Fruit fly (Drosophila melanogaster) whole organism, adult: ENCODE results near the gene betaTub97EF.

ENCODE experiments used
- CG11617 ChIP-seq: fragments of 200-800 bp; sonication (Bioruptor generic); optimal IDR thresholded peaks from 2 replicates; lab custom pipeline; 2017; ENCODE audit warnings: mild to moderate bottlenecking, missing biosample characterization, missing genetic modification reagents, missing genetic modification characterization
- CG12768 ChIP-seq: fragments of 200-800 bp; sonication (Bioruptor generic); optimal IDR thresholded peaks from 2 replicates; lab custom pipeline; 2017; ENCODE audit warnings: missing biosample characterization, missing genetic modification characterization, mild to moderate bottlenecking, moderate library complexity, missing genetic modification reagents
- CG1620 ChIP-seq: fragments of 200-800 bp; sonication (Bioruptor generic); optimal IDR thresholded peaks from 2 replicates; lab custom pipeline; 2016; ENCODE audit warnings: missing biosample characterization, missing genetic modification characterization
- CG33017 ChIP-seq: fragments of 200-800 bp; sonication (Bioruptor generic); optimal IDR thresholded peaks from 2 replicates; lab custom pipeline; 2018; ENCODE audit warnings: missing biosample characterization, mild to moderate bottlenecking, missing genetic modification characterization, moderate library complexity
- CG5204 ChIP-seq: fragments of 200-800 bp; sonication (Bioruptor generic); optimal IDR thresholded peaks from 2 replicates; lab custom pipeline; 2016; ENCODE audit warnings: missing biosample characterization, missing genetic modification characterization
- Clk ChIP-seq: fragments of 200-800 bp; sonication (Bioruptor generic); optimal IDR thresholded peaks from 2 replicates; lab custom pipeline; 2017; ENCODE audit warnings: missing biosample characterization, missing genetic modification characterization
- Hr96 ChIP-seq: fragments of 200-800 bp; sonication (Bioruptor generic); optimal IDR thresholded peaks from 2 replicates; lab custom pipeline; 2016; ENCODE audit warnings: missing biosample characterization, missing genetic modification characterization
- Mnt ChIP-seq: fragments of 200-800 bp; sonication (Bioruptor generic); optimal IDR thresholded peaks from 2 replicates; lab custom pipeline; 2016; ENCODE audit warnings: missing biosample characterization, mild to moderate bottlenecking, missing genetic modification characterization
- bab1 ChIP-seq: fragments of 200-800 bp; sonication (Bioruptor generic); optimal IDR thresholded peaks from 3 replicates; lab custom pipeline; 2019; ENCODE audit warnings: missing biosample characterization, mild to moderate bottlenecking, missing genetic modification characterization, moderate library complexity
- cnc ChIP-seq, 2 experiments: fragments of >200 bp; optimal IDR thresholded peaks; 2 replicates each; lab custom pipeline; 2017
- kay ChIP-seq: fragments of 200-800 bp; sonication (Bioruptor generic); peaks from one replicate; lab custom pipeline; 2016; ENCODE audit warnings: missing biosample characterization, missing genetic modification characterization, borderline replicate concordance
- pad ChIP-seq: fragments of 200-800 bp; sonication (Bioruptor generic); optimal IDR thresholded peaks from 3 replicates; lab custom pipeline; 2017; ENCODE audit warnings: missing biosample characterization, missing genetic modification characterization, mild to moderate bottlenecking, moderate library complexity, missing genetic modification reagents
- tj ChIP-seq: fragments of 200-800 bp; sonication (Bioruptor generic); optimal IDR thresholded peaks from 3 replicates; lab custom pipeline; 2017; ENCODE audit warnings: missing biosample characterization, mild to moderate bottlenecking, missing genetic modification characterization, moderate library complexity

DNA sequence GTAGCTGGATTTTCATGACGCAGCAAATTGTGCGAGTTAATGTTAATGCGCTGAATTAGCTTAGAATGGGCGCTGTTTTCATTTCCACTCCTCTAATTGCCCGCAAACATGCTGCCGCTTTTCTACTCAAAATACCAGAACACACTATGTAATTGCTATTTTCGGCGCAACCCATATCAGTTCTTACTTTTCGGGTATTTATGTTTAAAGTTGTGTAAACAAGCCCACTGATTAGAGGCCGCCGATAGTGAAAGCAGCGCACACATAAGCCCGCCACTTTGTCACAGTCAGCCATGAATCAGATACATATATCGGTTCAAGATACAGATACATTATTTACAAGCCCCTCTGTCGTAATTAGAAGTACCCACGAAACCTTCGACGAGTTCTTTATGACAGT lies 1.4 kb downstream of the betaTub97EF start:
- TF ChIP-seq pad (no peak), Hr96 (GFP tag; lab: Kevin White, UChicago) (no peak), bab1 (GFP tag; lab: Kevin White, UChicago) (no peak), CG12768 (no peak), Clk (GFP tag; lab: Kevin White, UChicago) (no peak), CG11617 (GFP tag; lab: Kevin White, UChicago) (no peak), Mnt (GFP tag; lab: Kevin White, UChicago) (no peak), cnc (optimal IDR thresholded peaks at IDR 0.05; lab: Kevin White, UChicago) (no peak), CG1620 (no peak), tj (GFP tag; lab: Kevin White, UChicago) (peak; percentile 47), CG5204 (GFP tag; lab: Kevin White, UChicago) (no peak), kay (GFP tag; lab: Kevin White, UChicago) (no peak), CG33017 (tag; lab: Kevin White, UChicago) (no peak)
